Fruit fly (Drosophila melanogaster) S2 (cell line): ENCODE data around the gene CG31515.

Experiments
- CG8478 ChIP-seq: fragments of >200 bp; optimal IDR thresholded peaks from 2 replicates; lab custom pipeline; 2018
- CTCF ChIP-seq, 2 experiments: fragments of >200 bp; optimal IDR thresholded peaks; 2 replicates each; lab custom pipeline; 2018

DNA sequence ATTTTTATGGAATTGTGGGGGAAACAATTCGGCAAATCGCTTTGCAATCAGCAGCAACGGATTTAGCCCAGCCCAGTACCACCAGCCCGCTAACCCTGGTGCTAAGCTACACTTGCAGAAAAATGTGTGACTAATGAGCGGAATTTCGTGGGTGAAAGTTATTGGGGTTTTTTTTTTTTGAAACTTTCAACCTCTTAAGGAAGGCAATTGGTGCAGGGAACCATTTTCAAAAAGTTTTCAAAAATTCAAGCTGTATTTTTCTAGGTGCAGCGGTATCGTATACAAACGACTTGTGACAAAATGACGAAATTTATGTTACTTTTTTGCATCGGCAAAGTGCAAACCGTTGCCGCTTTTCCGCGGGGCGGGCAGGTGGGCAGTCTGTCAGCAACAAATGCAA, 10.3 kb upstream of the CG31515 start:
- TF ChIP-seq CTCF (optimal IDR thresholded peaks at IDR 0.05; lab: Kevin White, UChicago) (no peak), CG8478 (lab: Kevin White, UChicago) (no peak)
